Fruit fly (Drosophila melanogaster): ENCODE measurements around the gene btv.

DNA sequence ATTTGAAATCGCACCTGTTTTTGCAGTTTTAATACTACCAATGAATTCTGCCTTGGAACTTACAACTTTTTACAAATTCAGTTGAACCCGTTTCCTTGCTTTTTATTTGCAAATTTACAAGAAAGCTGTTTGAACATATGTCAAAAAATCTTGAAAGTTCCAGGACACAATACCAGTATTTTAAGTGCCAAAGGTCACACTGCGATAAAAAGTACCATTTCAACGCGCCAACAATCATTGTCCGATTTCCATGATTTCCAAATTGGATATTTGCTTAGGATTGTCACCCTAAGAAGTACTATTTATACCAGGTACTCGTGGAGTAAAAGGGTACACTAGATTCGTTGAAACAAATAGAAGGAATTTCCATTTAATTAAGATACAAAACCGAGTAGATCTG is 29.1 kb upstream of the btv start, which contains the start of gene elfless:
- TF ChIP-seq insv (optimal IDR thresholded peaks at IDR 0.05) (no peak), psq (optimal IDR thresholded peaks at IDR 0.05) (no peak), ttk (optimal IDR thresholded peaks at IDR 0.05) (no peak)
